Worm (Caenorhabditis elegans): ENCODE data around the gene B0454.5.

B0454.5 gene

ce11 chrII:3008400-3008799, 30.3 kb upstream of the B0454.5 start, which contains the start of gene sdz-5:
TSS of gene sdz-5 (plus strand) at chrII:3008700.
- TF ChIP-seq lin-11 (tag; optimal IDR thresholded peaks at IDR 0.05) (no peak), sma-3 (GFP tag; optimal IDR thresholded peaks at IDR 0.05) (no peak), elt-1 (tag; optimal IDR thresholded peaks at IDR 0.05) (no peak), snpc-4 (tag; optimal IDR thresholded peaks at IDR 0.05) (no peak), C34F6.9 (tag; optimal IDR thresholded peaks at IDR 0.05) (no peak), unc-39 (tag; optimal IDR thresholded peaks at IDR 0.05) (no peak), nhr-6 (tag; optimal IDR thresholded peaks at IDR 0.05) (no peak), ztf-1 (GFP tag; conservative IDR thresholded peaks at IDR 0.05) (no peak)

- no peak for TF ChIP-seq snpc-4 (tag; optimal IDR thresholded peaks at IDR 0.05)
- TF ChIP-seq nhr-129 (tag; optimal IDR thresholded peaks at IDR 0.05), result no peak
- TF ChIP-seq Y55F3AM.14 (GFP tag; optimal IDR thresholded peaks at IDR 0.05), result no peak
- no peak for TF ChIP-seq nhr-77 (tag; optimal IDR thresholded peaks at IDR 0.05)
- no peak for TF ChIP-seq fos-1 (tag; optimal IDR thresholded peaks at IDR 0.05)
- no peak for TF ChIP-seq lsy-2 (tag; optimal IDR thresholded peaks at IDR 0.05)
Observed at ce11 chrII:3012133-3012532, 26.5 kb upstream of the B0454.5 start, which contains the start of gene C41H7.9. TSS of gene C41H7.9 (minus strand) at chrII:3012233.

- TF ChIP-seq fos-1 (tag; optimal IDR thresholded peaks at IDR 0.05) (peak; percentile 85), crh-2 (tag; optimal IDR thresholded peaks at IDR 0.05) (peak; percentile 4), ama-1 (optimal IDR thresholded peaks at IDR 0.05) (no peak), C34F6.9 (tag; optimal IDR thresholded peaks at IDR 0.05) (no peak), nhr-25 (tag; optimal IDR thresholded peaks at IDR 0.05) (no peak)
Observed at ce11 chrII:3014196-3014849, 24.3 kb upstream of the B0454.5 start, which contains the start of gene C41H7.2. TSS of gene C41H7.2 (plus strand) at chrII:3014817.

ce11 chrII:3019807-3020206, 18.9 kb upstream of the B0454.5 start, which contains the start of gene clec-3:
TSS of gene clec-3 (minus strand) at chrII:3019907.
- TF ChIP-seq nhr-23 (tag; optimal IDR thresholded peaks at IDR 0.05) (no peak), ztf-11 (tag; optimal IDR thresholded peaks at IDR 0.05) (no peak), mbf-1 (tag; optimal IDR thresholded peaks at IDR 0.05) (no peak), ceh-16 (tag; optimal IDR thresholded peaks at IDR 0.05) (no peak), nhr-10 (tag; optimal IDR thresholded peaks at IDR 0.05) (no peak), F13H6.1 (tag; optimal IDR thresholded peaks at IDR 0.05) (no peak), nhr-6 (tag; optimal IDR thresholded peaks at IDR 0.05) (no peak), nhr-129 (tag; optimal IDR thresholded peaks at IDR 0.05) (no peak), nhr-237 (tag; optimal IDR thresholded peaks at IDR 0.05) (no peak), ceh-82 (tag; optimal IDR thresholded peaks at IDR 0.05) (no peak), peb-1 (tag; optimal IDR thresholded peaks at IDR 0.05) (no peak), fos-1 (tag; optimal IDR thresholded peaks at IDR 0.05) (no peak), unc-39 (tag; optimal IDR thresholded peaks at IDR 0.05) (no peak), sma-9 (GFP tag; optimal IDR thresholded peaks at IDR 0.05) (no peak), sma-9 (tag; optimal IDR thresholded peaks at IDR 0.05) (no peak), dmd-4 (tag; optimal IDR thresholded peaks at IDR 0.05) (no peak)

- TF ChIP-seq dmd-4 (tag; optimal IDR thresholded peaks at IDR 0.05) (no peak), unc-55 (GFP tag; optimal IDR thresholded peaks at IDR 0.05) (no peak), peb-1 (tag; optimal IDR thresholded peaks at IDR 0.05) (no peak), ama-1 (optimal IDR thresholded peaks at IDR 0.05) (no peak), snpc-4 (tag; optimal IDR thresholded peaks at IDR 0.05) (no peak), lin-13 (GFP tag; optimal IDR thresholded peaks at IDR 0.05) (no peak), crh-2 (tag; optimal IDR thresholded peaks at IDR 0.05) (no peak), fos-1 (tag; optimal IDR thresholded peaks at IDR 0.05) (no peak), ceh-16 (tag; optimal IDR thresholded peaks at IDR 0.05) (no peak), nhr-77 (tag; optimal IDR thresholded peaks at IDR 0.05) (no peak), mdl-1 (tag; optimal IDR thresholded peaks at IDR 0.05) (no peak), nhr-23 (tag; optimal IDR thresholded peaks at IDR 0.05) (no peak), sma-3 (GFP tag; optimal IDR thresholded peaks at IDR 0.05) (no peak), lsy-2 (tag; optimal IDR thresholded peaks at IDR 0.05) (no peak), elt-1 (tag; optimal IDR thresholded peaks at IDR 0.05) (no peak)
Observed at ce11 chrII:3020899-3021298, 17.8 kb upstream of the B0454.5 start.

ce11 chrII:3023381-3023935, 15.2 kb upstream of the B0454.5 start, which contains the start of gene clec-2:
TSS of gene clec-2 (minus strand) at chrII:3023431.
- TF ChIP-seq alr-1 (tag; optimal IDR thresholded peaks at IDR 0.05) (no peak), nhr-12 (tag; optimal IDR thresholded peaks at IDR 0.05) (no peak), mab-5 (tag; optimal IDR thresholded peaks at IDR 0.05) (no peak), ztf-1 (GFP tag; conservative IDR thresholded peaks at IDR 0.05) (no peak), nhr-11 (tag; optimal IDR thresholded peaks at IDR 0.05) (no peak), nhr-23 (tag; optimal IDR thresholded peaks at IDR 0.05) (no peak), egl-27 (tag; optimal IDR thresholded peaks at IDR 0.05) (no peak), unc-39 (tag; optimal IDR thresholded peaks at IDR 0.05) (no peak)
